Worm (Caenorhabditis elegans): ENCODE results near the gene vti-1.
"Not testable (repeated sequence)": the region's sequence is repeated elsewhere in the genome, so short reads cannot be mapped to it uniquely, and the experiment has no call there.

- TF ChIP-seq B0310.2 (tag; optimal IDR thresholded peaks at IDR 0.05); pes-1 (GFP tag; IDR thresholded peaks at IDR 0.05); ama-1 (optimal IDR thresholded peaks at IDR 0.05); flt-1 (GFP tag; IDR thresholded peaks at IDR 0.05); tbx-11 (GFP tag; IDR thresholded peaks at IDR 0.05); ceh-36 (tag; optimal IDR thresholded peaks at IDR 0.05); hmbx-1 (tag; optimal IDR thresholded peaks at IDR 0.05): not testable (repeated sequence)
Measured at ce11 chrIV:14763348-14763747, 3.1 kb downstream of the vti-1 start.

Measured in whole organism, early embryonic.